Fruit fly (Drosophila melanogaster) Kc167 (cell line): ENCODE data around the gene Rfx.

Experiments used
- Myc ChIP-seq: fragments of >200 bp; optimal IDR thresholded peaks from 2 replicates; lab custom pipeline; 2017; ENCODE audit warnings: missing external identifiers
- Sin3A ChIP-seq: fragments of >200 bp; optimal IDR thresholded peaks from 2 replicates; lab custom pipeline; 2018; ENCODE audit warnings: missing external identifiers
- h ChIP-seq: fragments of >200 bp; optimal IDR thresholded peaks from 3 replicates; lab custom pipeline; 2018; ENCODE audit warnings: missing external identifiers
- insv ChIP-seq: fragments of >200 bp; optimal IDR thresholded peaks from 3 replicates; lab custom pipeline; 2018; ENCODE audit warnings: missing external identifiers
- psq ChIP-seq: fragments of >200 bp; optimal IDR thresholded peaks from 2 replicates; lab custom pipeline; 2017; ENCODE audit warnings: missing external identifiers
- ttk ChIP-seq: sonication (Bioruptor generic); optimal IDR thresholded peaks from 2 replicates; lab custom pipeline; 2017; ENCODE audit warnings: missing external identifiers

Gene Rfx

dm6 chr3R:10377849-10378248 lies at the start of gene Rfx:
Gene Rfx (minus strand): TSS chr3R:10378068.
- TF ChIP-seq Sin3A (lab: Kevin White, UChicago) = no peak
- no peak for TF ChIP-seq insv (lab: Kevin White, UChicago)
- TF ChIP-seq h (lab: Kevin White, UChicago) = no peak
- TF ChIP-seq ttk (lab: Kevin White, UChicago) = no peak
- no peak for TF ChIP-seq Myc
- TF ChIP-seq psq (lab: Kevin White, UChicago) = no peak

- TF ChIP-seq ttk (lab: Kevin White, UChicago) = no peak
- no peak for TF ChIP-seq insv (lab: Kevin White, UChicago)
- no peak for TF ChIP-seq psq (lab: Kevin White, UChicago)
- TF ChIP-seq Sin3A (lab: Kevin White, UChicago) = no peak
- no peak for TF ChIP-seq h (lab: Kevin White, UChicago)
- TF ChIP-seq Myc = no peak
These were observed 43.3 kb upstream of the Rfx start for dm6 chr3R:10421167-10421566.

- no peak for TF ChIP-seq Myc
- TF ChIP-seq Sin3A (lab: Kevin White, UChicago) = no peak
- TF ChIP-seq psq (lab: Kevin White, UChicago) = no peak
- TF ChIP-seq h (lab: Kevin White, UChicago) = peak; percentile 97
- TF ChIP-seq insv (lab: Kevin White, UChicago) = no peak
- no peak for TF ChIP-seq ttk (lab: Kevin White, UChicago)
These were observed 38.1 kb upstream of the Rfx start, which contains the start of gene CG6345 for dm6 chr3R:10415923-10416322. Gene CG6345 (minus strand): TSS chr3R:10416046.

dm6 chr3R:10412550-10413459 lies 34.9 kb upstream of the Rfx start, which contains the start of the genes Irp-1B and Rrp46:
Gene Irp-1B (minus strand): TSS chr3R:10412869.
Gene Rrp46 (plus strand): TSS chr3R:10413301.
- TF ChIP-seq h (lab: Kevin White, UChicago) (no peak), ttk (lab: Kevin White, UChicago) (no peak), psq (lab: Kevin White, UChicago) (no peak), Myc (no peak), insv (lab: Kevin White, UChicago) (no peak), Sin3A (lab: Kevin White, UChicago) (no peak)

dm6 chr3R:10411752-10412549 lies 34.1 kb upstream of the Rfx start:
- no peak for TF ChIP-seq psq (lab: Kevin White, UChicago)
- TF ChIP-seq insv (lab: Kevin White, UChicago) = no peak
- TF ChIP-seq Myc = no peak
- TF ChIP-seq ttk (lab: Kevin White, UChicago) = no peak
- no peak for TF ChIP-seq h (lab: Kevin White, UChicago)
- TF ChIP-seq Sin3A (lab: Kevin White, UChicago) = no peak

dm6 chr3R:10407658-10408057 lies 29.8 kb upstream of the Rfx start:
- no peak for TF ChIP-seq insv (lab: Kevin White, UChicago)
- no peak for TF ChIP-seq psq (lab: Kevin White, UChicago)
- TF ChIP-seq Myc = no peak
- no peak for TF ChIP-seq Sin3A (lab: Kevin White, UChicago)
- TF ChIP-seq h (lab: Kevin White, UChicago) = no peak
- TF ChIP-seq ttk (lab: Kevin White, UChicago) = no peak

- TF ChIP-seq psq (lab: Kevin White, UChicago) = no peak
- no peak for TF ChIP-seq insv (lab: Kevin White, UChicago)
- TF ChIP-seq Myc = no peak
- TF ChIP-seq h (lab: Kevin White, UChicago) = no peak
- TF ChIP-seq Sin3A (lab: Kevin White, UChicago) = no peak
- no peak for TF ChIP-seq ttk (lab: Kevin White, UChicago)
These were observed 29.2 kb upstream of the Rfx start, which contains the start of gene CG6325 for dm6 chr3R:10407066-10407465. Gene CG6325 (minus strand): TSS chr3R:10407285.

dm6 chr3R:10403940-10404339 lies 26.1 kb upstream of the Rfx start:
- no peak for TF ChIP-seq h (lab: Kevin White, UChicago)
- TF ChIP-seq Myc = no peak
- TF ChIP-seq Sin3A (lab: Kevin White, UChicago) = no peak
- TF ChIP-seq ttk (lab: Kevin White, UChicago) = no peak
- no peak for TF ChIP-seq insv (lab: Kevin White, UChicago)

dm6 chr3R:10400732-10401131 lies 22.9 kb upstream of the Rfx start, which contains the start of gene mthl11:
Gene mthl11 (plus strand): TSS chr3R:10401032.
- no peak for TF ChIP-seq Sin3A (lab: Kevin White, UChicago)
- no peak for TF ChIP-seq insv (lab: Kevin White, UChicago)
- no peak for TF ChIP-seq Myc
- no peak for TF ChIP-seq h (lab: Kevin White, UChicago)
- TF ChIP-seq ttk (lab: Kevin White, UChicago) = no peak
- TF ChIP-seq psq (lab: Kevin White, UChicago) = no peak

dm6 chr3R:10395233-10395815 lies 17.5 kb upstream of the Rfx start:
- no peak for TF ChIP-seq Myc
- no peak for TF ChIP-seq psq (lab: Kevin White, UChicago)
- no peak for TF ChIP-seq ttk (lab: Kevin White, UChicago)
- TF ChIP-seq insv (lab: Kevin White, UChicago) = no peak
- TF ChIP-seq Sin3A (lab: Kevin White, UChicago) = no peak
- TF ChIP-seq h (lab: Kevin White, UChicago) = no peak
